Comparison of ENCODE assay signal across 1 worm cellular context in the genomic region with DNA sequence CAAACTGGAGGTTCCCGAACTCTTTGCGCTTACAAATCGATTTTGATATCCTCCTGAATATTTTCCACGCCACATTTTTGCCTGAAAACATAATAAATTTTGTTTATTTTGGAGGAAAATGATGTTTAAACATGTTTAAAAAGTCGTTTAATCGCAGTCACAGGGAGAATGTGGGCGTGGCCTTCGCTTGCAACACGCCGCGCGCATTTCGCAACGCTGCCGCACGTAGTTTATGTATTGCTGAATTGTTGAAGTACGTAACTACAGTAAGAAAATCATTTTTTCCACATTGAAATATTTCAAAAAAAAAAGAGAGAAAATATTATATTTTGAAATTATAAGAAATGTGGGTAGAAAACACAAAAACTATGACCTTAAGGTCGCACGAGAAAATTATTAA.
A peak's percentile ranks its signal among the peaks of the same experiment; 100 is the strongest.
TF ChIP-seq lines count a peak whose summit lies in the region.

C46F11.4 (minus strand) TSS at position 81 of the 400 bp plus-strand sequence.

TF ChIP-seq in whole organism, L1 larva, 84 proteins besides CTCF, POLR2A, EP300 and RAD21 (continued from another document):
- TF ChIP-seq efl-1 (optimal IDR thresholded peaks at IDR 0.05; lab: Kevin White, UChicago) (peak; percentile 6 to 48), efl-1 (GFP tag; optimal IDR thresholded peaks at IDR 0.05 in 1 of 2; lab: Kevin White, UChicago) (peak; percentile 34 to 94), snu-23 (GFP tag; optimal IDR thresholded peaks at IDR 0.05; lab: Kevin White, UChicago) (peak; percentile 65), snpc-4 (tag; optimal IDR thresholded peaks at IDR 0.05; lab: Kevin White, UChicago) (peak; percentile 19), mdl-1 (tag; optimal IDR thresholded peaks at IDR 0.05; lab: Kevin White, UChicago) (no peak), mep-1 (tag; optimal IDR thresholded peaks at IDR 0.05; lab: Kevin White, UChicago) (peak; percentile 52), lin-15B (tag; optimal IDR thresholded peaks at IDR 0.05; lab: Kevin White, UChicago) (peak; percentile 3), ceh-82 (tag; optimal IDR thresholded peaks at IDR 0.05; lab: Kevin White, UChicago) (peak; percentile 4 to 47 (median 33)), tbx-2 (tag; optimal IDR thresholded peaks at IDR 0.05; lab: Kevin White, UChicago) (peak; percentile 51), F16B12.6 (tag; optimal IDR thresholded peaks at IDR 0.05; lab: Kevin White, UChicago) (no peak), lin-35 (GFP tag; optimal IDR thresholded peaks at IDR 0.05; lab: Kevin White, UChicago) (peak in 1 of 2 experiments; percentile 50), unc-130 (tag; optimal IDR thresholded peaks at IDR 0.05; lab: Kevin White, UChicago) (peak; percentile 23), skn-1 (tag; optimal IDR thresholded peaks at IDR 0.05; lab: Kevin White, UChicago) (peak; percentile 25), nhr-20 (tag; optimal IDR thresholded peaks at IDR 0.05; lab: Kevin White, UChicago) (peak; percentile 54), lin-39 (tag; optimal IDR thresholded peaks at IDR 0.05; lab: Kevin White, UChicago) (peak; percentile 27), egl-13 (tag; optimal IDR thresholded peaks at IDR 0.05; lab: Kevin White, UChicago) (peak; percentile 2), nhr-237 (tag; optimal IDR thresholded peaks at IDR 0.05; lab: Kevin White, UChicago) (no peak), nhr-71 (tag; optimal IDR thresholded peaks at IDR 0.05; lab: Kevin White, UChicago) (peak; percentile 60), sptf-1 (tag; optimal IDR thresholded peaks at IDR 0.05; lab: Kevin White, UChicago) (no peak), sox-4 (tag; optimal IDR thresholded peaks at IDR 0.05; lab: Kevin White, UChicago) (no peak), swsn-7 (tag; optimal IDR thresholded peaks at IDR 0.05; lab: Kevin White, UChicago) (peak; percentile 49)
